Fruit fly (Drosophila melanogaster): ENCODE data around the gene Cds.

Cds gene

DNA sequence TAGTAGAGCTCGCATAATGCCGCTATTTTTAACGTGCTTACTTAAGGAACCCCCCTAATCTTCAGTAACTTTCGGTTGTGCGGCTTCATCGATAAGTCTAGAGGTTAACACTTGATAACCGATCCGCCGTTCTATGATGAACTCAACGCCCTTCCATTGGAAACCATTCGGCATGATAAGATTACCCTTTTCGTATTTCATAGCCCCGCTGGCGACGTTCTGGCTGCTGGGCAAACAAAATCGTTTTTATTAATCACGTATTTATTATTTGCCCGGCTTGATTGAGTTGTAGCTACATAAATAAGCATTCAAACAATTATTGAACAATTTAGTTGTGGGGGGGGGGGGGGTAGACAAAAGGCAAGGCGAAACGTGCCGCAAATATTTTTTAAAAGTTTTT lies 34.0 kb upstream of the Cds start (continued):
- TF ChIP-seq lmd (GFP tag; IDR thresholded peaks at IDR 0.05) (no peak), gce (GFP tag; IDR thresholded peaks at IDR 0.05) (no peak), Poxn (GFP tag; IDR thresholded peaks at IDR 0.05) (no peak), CG6683 (GFP tag; optimal IDR thresholded peaks at IDR 0.05) (no peak), slp2 (GFP tag; optimal IDR thresholded peaks at IDR 0.05) (no peak), Hr3 (GFP tag; optimal IDR thresholded peaks at IDR 0.05) (no peak), Chrac-16 (GFP tag; optimal IDR thresholded peaks at IDR 0.05) (no peak), CG15696 (tag; optimal IDR thresholded peaks at IDR 0.05) (no peak), Fer3 (tag; optimal IDR thresholded peaks at IDR 0.05) (peak; percentile 36), CG4328 (GFP tag; optimal IDR thresholded peaks at IDR 0.05) (peak; percentile 18), gsb-n (tag; optimal IDR thresholded peaks at IDR 0.05) (no peak), CG7745 (tag; optimal IDR thresholded peaks at IDR 0.05) (no peak), Med (GFP tag) (peak; percentile 73), chm (GFP tag; IDR thresholded peaks at IDR 0.05) (no peak), Antp (GFP tag; optimal IDR thresholded peaks at IDR 0.05) (no peak), ems (GFP tag; optimal IDR thresholded peaks at IDR 0.05) (no peak), shn (GFP tag; optimal IDR thresholded peaks at IDR 0.05) (no peak), CG3281 (GFP tag; optimal IDR thresholded peaks at IDR 0.05) (peak; percentile 10), E2f1 (GFP tag; IDR thresholded peaks at IDR 0.05) (no peak), pb (GFP tag; optimal IDR thresholded peaks at IDR 0.05) (no peak), CG1233 (GFP tag; optimal IDR thresholded peaks at IDR 0.05) (no peak), Lim3 (GFP tag; IDR thresholded peaks at IDR 0.05) (no peak), gro (GFP tag; optimal IDR thresholded peaks at IDR 0.05) (peak; percentile 68), corto (GFP tag; optimal IDR thresholded peaks at IDR 0.05) (no peak), CG9797 (GFP tag; optimal IDR thresholded peaks at IDR 0.05) (no peak), kni (GFP tag; optimal IDR thresholded peaks at IDR 0.05) (no peak), NFAT (GFP tag; IDR thresholded peaks at IDR 0.05) (no peak), fd102C (GFP tag; optimal IDR thresholded peaks at IDR 0.05) (no peak), pnt (GFP tag; optimal IDR thresholded peaks at IDR 0.05) (no peak), fd64A (GFP tag; optimal IDR thresholded peaks at IDR 0.05) (no peak), nom (GFP tag; optimal IDR thresholded peaks at IDR 0.05) (no peak), CG5180 (GFP tag; optimal IDR thresholded peaks at IDR 0.05) (no peak), da (GFP tag; optimal IDR thresholded peaks at IDR 0.05) (no peak), NC2α (GFP tag; optimal IDR thresholded peaks at IDR 0.05) (no peak), Pdp1 (GFP tag; optimal IDR thresholded peaks at IDR 0.05) (peak in 1 of 2 experiments; percentile 60), mld (GFP tag; IDR thresholded peaks at IDR 0.05; ENCODE audit: partially characterized antibody) (no peak), NC2β (GFP tag; optimal IDR thresholded peaks at IDR 0.05) (no peak), NfI (GFP tag; optimal IDR thresholded peaks at IDR 0.05) (no peak), Dref (GFP tag; IDR thresholded peaks at IDR 0.05) (no peak), sob (GFP tag; IDR thresholded peaks at IDR 0.05) (peak; percentile 24; the same call in 1 of the 2 replicates), CG16779 (GFP tag; IDR thresholded peaks at IDR 0.05) (no peak), gem (tag; optimal IDR thresholded peaks at IDR 0.05) (peak; percentile 34), CG31388 (GFP tag; optimal IDR thresholded peaks at IDR 0.05) (no peak), Ptx1 (GFP tag; IDR thresholded peaks at IDR 0.05) (no peak), CG18619 (GFP tag; optimal IDR thresholded peaks at IDR 0.05) (no peak), stwl (tag; optimal IDR thresholded peaks at IDR 0.05) (no peak), CG42726 (GFP tag; IDR thresholded peaks at IDR 0.05; ENCODE audit: partially characterized antibody) (no peak), Spps (tag; optimal IDR thresholded peaks at IDR 0.05) (no peak), so (GFP tag; IDR thresholded peaks at IDR 0.05) (no peak), tgo (GFP tag; IDR thresholded peaks at IDR 0.05) (no peak), CG8359 (GFP tag; optimal IDR thresholded peaks at IDR 0.05; ENCODE audit: borderline replicate concordance) (no peak), CG11085 (GFP tag; IDR thresholded peaks at IDR 0.05) (no peak)
